Fruit fly (Drosophila melanogaster) Kc167 (cell line): ENCODE results near the gene Obp19b.

Source experiments
- Myc ChIP-seq: fragments of >200 bp; optimal IDR thresholded peaks from 2 replicates; lab custom pipeline; 2017; ENCODE audit warnings: missing external identifiers
- Sin3A ChIP-seq: fragments of >200 bp; optimal IDR thresholded peaks from 2 replicates; lab custom pipeline; 2018; ENCODE audit warnings: missing external identifiers
- h ChIP-seq: fragments of >200 bp; optimal IDR thresholded peaks from 3 replicates; lab custom pipeline; 2018; ENCODE audit warnings: missing external identifiers
- psq ChIP-seq: fragments of >200 bp; optimal IDR thresholded peaks from 2 replicates; lab custom pipeline; 2017; ENCODE audit warnings: missing external identifiers
- ttk ChIP-seq: sonication (Bioruptor generic); optimal IDR thresholded peaks from 2 replicates; lab custom pipeline; 2017; ENCODE audit warnings: missing external identifiers

dm6 chrX:20426818-20427217 lies 10.3 kb downstream of the Obp19b start, which contains the start of gene CG15456:
- TF ChIP-seq h (lab: Kevin White, UChicago) (no peak), Sin3A (lab: Kevin White, UChicago) (no peak), psq (no peak), Myc (lab: Kevin White, UChicago) (no peak), ttk (lab: Kevin White, UChicago) (no peak)
